Worm (Caenorhabditis elegans) whole organism, mixed stage, embryonic: ENCODE results near the gene msp-49.

Experiments
- bed-3 ChIP-seq: fragments of 200-800 bp; sonication (Bioruptor generic); optimal IDR thresholded peaks from 3 replicates; lab custom pipeline; 2018; ENCODE audit warnings: mild to moderate bottlenecking, missing genetic modification characterization, moderate library complexity, missing compliant biosample characterization
- blmp-1 ChIP-seq: fragments of 150-350 bp; optimal IDR thresholded peaks from 2 replicates; lab custom pipeline; 2014; ENCODE audit warnings: missing biosample characterization, missing genetic modification characterization
- ceh-39 ChIP-seq: fragments of 150-350 bp; optimal IDR thresholded peaks from 2 replicates; lab custom pipeline; 2014; ENCODE audit warnings: missing biosample characterization, missing genetic modification characterization
- ceh-43 ChIP-seq: fragments of 200-800 bp; sonication (Bioruptor generic); optimal IDR thresholded peaks from 2 replicates; lab custom pipeline; 2018; ENCODE audit warnings: mild to moderate bottlenecking, missing genetic modification characterization, moderate library complexity, missing compliant biosample characterization
- ceh-83 ChIP-seq: fragments of 200-800 bp; sonication (Bioruptor generic); optimal IDR thresholded peaks from 2 replicates; lab custom pipeline; 2018; ENCODE audit warnings: mild to moderate bottlenecking, missing genetic modification characterization, missing compliant biosample characterization
- cnd-1 ChIP-seq: fragments of 200-800 bp; sonication (Bioruptor generic); optimal IDR thresholded peaks from 2 replicates; lab custom pipeline; 2018; ENCODE audit warnings: mild to moderate bottlenecking, missing genetic modification characterization, missing compliant biosample characterization
- drap-1 ChIP-seq: fragments of 200-800 bp; sonication (Bioruptor generic); optimal IDR thresholded peaks from 3 replicates; lab custom pipeline; 2018; ENCODE audit warnings: mild to moderate bottlenecking, missing genetic modification characterization, missing compliant biosample characterization
- elt-1 ChIP-seq: sonication (generic microtip); optimal IDR thresholded peaks from 2 replicates; lab custom pipeline; 2017; ENCODE audit warnings: missing genetic modification characterization, mild to moderate bottlenecking, missing compliant biosample characterization, antibody characterized with exemption, moderate library complexity, borderline replicate concordance; ENCODE audit not compliant: insufficient read depth
- elt-3 ChIP-seq: fragments of 150-350 bp; optimal IDR thresholded peaks from 2 replicates; lab custom pipeline; 2014; ENCODE audit warnings: missing biosample characterization, missing genetic modification characterization
- flh-1 ChIP-seq: fragments of 200-800 bp; sonication (Bioruptor generic); optimal IDR thresholded peaks from 2 replicates; lab custom pipeline; 2018; ENCODE audit warnings: mild to moderate bottlenecking, missing genetic modification characterization, moderate library complexity, missing compliant biosample characterization
- ham-2 ChIP-seq: fragments of 200-800 bp; sonication (Bioruptor generic); optimal IDR thresholded peaks from 2 replicates; lab custom pipeline; 2018; ENCODE audit warnings: mild to moderate bottlenecking, missing genetic modification characterization, missing compliant biosample characterization
- lin-13 ChIP-seq: fragments of 150-350 bp; optimal IDR thresholded peaks from 2 replicates; lab custom pipeline; 2014; ENCODE audit warnings: missing biosample characterization, missing genetic modification characterization
- lin-32 ChIP-seq: fragments of 200-800 bp; sonication (Bioruptor generic); optimal IDR thresholded peaks from 2 replicates; lab custom pipeline; 2018; ENCODE audit warnings: mild to moderate bottlenecking, missing genetic modification characterization, missing compliant biosample characterization
- lsy-2 ChIP-seq: fragments of 150-350 bp; optimal IDR thresholded peaks from 2 replicates; lab custom pipeline; 2014; ENCODE audit warnings: missing biosample characterization, missing genetic modification characterization
- mab-5 ChIP-seq: fragments of 150-350 bp; optimal IDR thresholded peaks from 2 replicates; lab custom pipeline; 2014; ENCODE audit warnings: missing biosample characterization, missing genetic modification characterization
- mep-1 ChIP-seq: fragments of 150-350 bp; optimal IDR thresholded peaks from 2 replicates; lab custom pipeline; 2017; ENCODE audit warnings: missing biosample characterization, missing genetic modification reagents, missing genetic modification characterization, inconsistent platforms
- mls-2 ChIP-seq: sonication (generic microtip); optimal IDR thresholded peaks from 2 replicates; lab custom pipeline; 2016; ENCODE audit warnings: mild to moderate bottlenecking, missing genetic modification characterization, moderate library complexity, missing compliant biosample characterization
- nhr-12 ChIP-seq: fragments of 150-350 bp; optimal IDR thresholded peaks from 2 replicates; lab custom pipeline; 2014; ENCODE audit warnings: missing biosample characterization, missing genetic modification characterization
- nhr-2 ChIP-seq: fragments of 150-350 bp; optimal IDR thresholded peaks from 2 replicates; lab custom pipeline; 2014; ENCODE audit warnings: missing biosample characterization, missing genetic modification characterization
- nhr-237 ChIP-seq: fragments of 150-350 bp; optimal IDR thresholded peaks from 2 replicates; lab custom pipeline; 2014; ENCODE audit warnings: missing biosample characterization, missing genetic modification characterization
- nhr-28 ChIP-seq: fragments of 150-350 bp; optimal IDR thresholded peaks from 2 replicates; lab custom pipeline; 2014; ENCODE audit warnings: missing biosample characterization, missing genetic modification characterization
- nhr-76 ChIP-seq: sonication (generic microtip); optimal IDR thresholded peaks from 2 replicates; lab custom pipeline; 2017; ENCODE audit warnings: missing biosample characterization, missing genetic modification characterization
- pha-4 ChIP-seq: fragments of 150-350 bp; optimal IDR thresholded peaks from 2 replicates; lab custom pipeline; 2018; ENCODE audit warnings: missing biosample characterization, missing genetic modification reagents, missing genetic modification characterization
- sem-2 ChIP-seq: fragments of 200-800 bp; sonication (Bioruptor generic); optimal IDR thresholded peaks from 2 replicates; lab custom pipeline; 2018; ENCODE audit warnings: mild to moderate bottlenecking, missing genetic modification characterization, missing compliant biosample characterization
- snpc-4 ChIP-seq: fragments of 150-350 bp; optimal IDR thresholded peaks from 2 replicates; lab custom pipeline; 2014; ENCODE audit warnings: missing biosample characterization, missing genetic modification characterization
- sptf-1 ChIP-seq: sonication (generic microtip); optimal IDR thresholded peaks from 2 replicates; lab custom pipeline; 2017; ENCODE audit warnings: mild to moderate bottlenecking, missing genetic modification characterization, moderate library complexity, missing compliant biosample characterization
- tbx-8 ChIP-seq: fragments of 200-800 bp; sonication (Bioruptor generic); optimal IDR thresholded peaks from 2 replicates; lab custom pipeline; 2018; ENCODE audit warnings: mild to moderate bottlenecking, missing genetic modification characterization, moderate library complexity, missing compliant biosample characterization
- unc-120 ChIP-seq: sonication (generic microtip); optimal IDR thresholded peaks from 2 replicates; lab custom pipeline; 2017; ENCODE audit warnings: missing genetic modification characterization, missing compliant biosample characterization; ENCODE audit not compliant: poor library complexity, severe bottlenecking
- unc-39 ChIP-seq: fragments of 150-350 bp; optimal IDR thresholded peaks from 2 replicates; lab custom pipeline; 2014; ENCODE audit warnings: missing biosample characterization, missing genetic modification characterization
- unc-62 ChIP-seq: fragments of 150-350 bp; optimal IDR thresholded peaks from 2 replicates; lab custom pipeline; 2014; ENCODE audit warnings: missing biosample characterization, missing genetic modification reagents, missing genetic modification characterization
- zip-8 ChIP-seq: fragments of 150-350 bp; optimal IDR thresholded peaks from 2 replicates; lab custom pipeline; 2014; ENCODE audit warnings: missing biosample characterization, missing genetic modification characterization
- ztf-11 ChIP-seq: fragments of 150-350 bp; optimal IDR thresholded peaks from 2 replicates; lab custom pipeline; 2014; ENCODE audit warnings: missing biosample characterization, missing genetic modification characterization

The msp-49 gene

DNA sequence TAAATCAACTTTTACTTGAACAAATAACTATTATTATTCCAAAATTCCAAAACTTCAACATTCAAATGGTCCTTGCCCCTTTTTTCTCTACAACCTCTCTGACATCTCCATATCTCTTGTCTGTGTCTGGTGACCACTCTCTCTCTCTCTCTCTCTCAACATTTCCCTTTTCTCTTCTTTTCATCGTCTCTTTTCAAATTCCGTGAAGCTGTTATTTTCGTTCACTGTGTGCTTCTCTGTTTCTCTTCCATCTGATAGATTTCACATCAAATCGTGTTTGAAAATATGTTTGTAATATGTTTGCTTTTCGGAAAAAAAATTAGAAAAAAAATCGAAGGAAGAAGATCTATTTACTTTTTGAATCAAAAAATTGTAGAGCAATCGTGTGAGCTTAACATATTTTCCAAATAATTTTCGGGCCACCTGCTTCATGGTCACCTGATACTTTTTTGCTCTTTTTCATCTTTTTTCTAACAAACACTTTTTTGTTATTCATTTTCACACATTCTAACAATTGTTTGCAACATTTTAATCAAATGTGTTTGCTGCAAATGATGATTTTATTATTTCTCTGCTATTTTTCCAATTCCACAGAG is 6.9 kb downstream of the msp-49 start:
- TF ChIP-seq mep-1 (tag; lab: Kevin White, UChicago) = peak; percentile 13
- TF ChIP-seq unc-62 = peak; percentile 10
- TF ChIP-seq unc-120 (tag; lab: Kevin White, UChicago) = peak; percentile 58
- TF ChIP-seq ceh-83 (GFP tag; lab: Kevin White, UChicago) = no peak

DNA sequence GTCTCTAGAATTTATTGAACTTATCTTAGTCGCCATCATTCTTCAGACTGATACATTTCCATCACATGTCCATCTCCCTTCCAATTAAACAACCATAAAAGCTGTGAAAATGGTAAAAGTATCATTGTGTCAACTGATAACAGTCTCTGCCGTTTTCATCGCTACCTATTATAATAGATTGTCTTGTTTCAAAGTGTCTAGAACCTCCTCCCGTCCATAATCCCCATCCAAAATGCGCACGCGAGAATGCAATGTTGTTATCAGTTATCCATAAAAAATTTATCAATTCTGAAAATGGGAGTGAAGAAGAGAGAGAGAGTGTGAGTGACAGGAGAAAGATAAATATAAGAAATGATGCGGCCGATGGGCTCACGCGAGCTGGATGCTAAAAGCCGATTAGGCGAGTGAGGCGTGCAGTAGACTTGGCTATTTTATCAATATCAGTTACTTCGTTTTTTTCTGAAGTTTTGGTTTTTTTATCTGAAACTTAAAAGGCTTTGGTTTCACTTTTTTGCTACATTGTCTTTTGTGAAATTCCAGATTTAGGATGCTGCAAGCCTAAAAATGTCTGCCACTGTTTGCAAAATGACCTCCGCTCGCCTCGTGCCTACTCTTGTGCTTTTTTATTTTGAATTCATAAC is 7.9 kb downstream of the msp-49 start:
- TF ChIP-seq flh-1 (no peak), nhr-12 (no peak), unc-39 (tag; lab: Kevin White, UChicago) (no peak), ceh-83 (GFP tag; lab: Kevin White, UChicago) (no peak), ceh-39 (tag; lab: Kevin White, UChicago) (no peak), ceh-43 (no peak), pha-4 (tag; lab: Kevin White, UChicago) (no peak), blmp-1 (tag; lab: Kevin White, UChicago) (no peak)

DNA sequence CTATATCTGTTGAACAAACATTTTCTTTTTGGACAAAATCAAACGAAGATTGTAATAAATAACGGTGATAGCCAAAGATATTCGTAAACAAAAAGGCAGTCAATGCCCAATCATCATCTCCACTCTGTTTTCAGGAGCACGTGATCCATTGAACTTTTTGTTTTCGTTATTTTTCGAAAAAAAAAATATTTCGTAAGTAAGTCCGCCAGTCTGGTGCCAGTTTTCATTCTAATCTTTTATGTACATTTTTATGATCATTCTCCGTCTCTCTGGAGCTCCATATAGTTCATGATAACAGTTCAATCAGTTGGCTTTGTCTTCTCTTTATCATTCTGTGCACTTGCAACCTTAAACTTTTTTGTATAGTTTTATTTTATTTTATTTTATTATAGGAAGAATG is 8.8 kb downstream of the msp-49 start, which contains the start of gene ampd-1:
ampd-1 (plus strand) TSS at position 393 of the 400 bp plus-strand sequence.
- TF ChIP-seq mab-5 (tag; lab: Kevin White, UChicago) (no peak), ceh-83 (GFP tag; lab: Kevin White, UChicago) (no peak), tbx-8 (no peak), sptf-1 (tag; lab: Kevin White, UChicago) (no peak), lsy-2 (tag; lab: Kevin White, UChicago) (no peak), unc-62 (no peak), lin-13 (tag; lab: Kevin White, UChicago) (no peak), mep-1 (tag; lab: Kevin White, UChicago) (no peak), nhr-28 (tag; lab: Kevin White, UChicago) (no peak), elt-3 (tag; lab: Kevin White, UChicago) (no peak), nhr-237 (tag; lab: Kevin White, UChicago) (no peak), elt-1 (tag; lab: Kevin White, UChicago) (no peak), snpc-4 (tag; lab: Kevin White, UChicago) (no peak), nhr-2 (tag; lab: Kevin White, UChicago) (no peak), bed-3 (GFP tag; lab: Kevin White, UChicago) (no peak), ceh-43 (no peak), ham-2 (GFP tag; lab: Kevin White, UChicago) (no peak), mls-2 (tag; lab: Kevin White, UChicago) (no peak), zip-8 (no peak), drap-1 (GFP tag; lab: Kevin White, UChicago) (no peak)
- TF ChIP-seq, all 35 proteins: peak for 0

- no peak for TF ChIP-seq tbx-8
- TF ChIP-seq sem-2 (GFP tag; lab: Kevin White, UChicago) = no peak
- no peak for TF ChIP-seq nhr-237 (tag; lab: Kevin White, UChicago)
- no peak for TF ChIP-seq ham-2 (GFP tag; lab: Kevin White, UChicago)
- no peak for TF ChIP-seq nhr-76
- no peak for TF ChIP-seq blmp-1 (tag; lab: Kevin White, UChicago)
- TF ChIP-seq elt-3 (tag; lab: Kevin White, UChicago) = no peak
- no peak for TF ChIP-seq mls-2 (tag; lab: Kevin White, UChicago)
- TF ChIP-seq flh-1 = no peak
- TF ChIP-seq lin-32 = no peak
- no peak for TF ChIP-seq lin-13 (tag; lab: Kevin White, UChicago)
- no peak for TF ChIP-seq pha-4 (tag; lab: Kevin White, UChicago)
- no peak for TF ChIP-seq bed-3 (GFP tag; lab: Kevin White, UChicago)
- TF ChIP-seq cnd-1 = no peak
- TF ChIP-seq snpc-4 (tag; lab: Kevin White, UChicago) = no peak
- TF ChIP-seq nhr-2 (tag; lab: Kevin White, UChicago) = no peak
- TF ChIP-seq ceh-39 (tag; lab: Kevin White, UChicago) = no peak
- no peak for TF ChIP-seq unc-120 (tag; lab: Kevin White, UChicago)
- TF ChIP-seq ztf-11 = no peak
- no peak for TF ChIP-seq lsy-2 (tag; lab: Kevin White, UChicago)
Measured at ce11 chrII:5205286-5205685, 11.1 kb downstream of the msp-49 start.
